Worm (Caenorhabditis elegans) whole organism, young adult: ENCODE data around the gene cwp-3.

Source experiments
- B0035.1 ChIP-seq: sonication (generic microtip); optimal IDR thresholded peaks from 2 replicates; lab custom pipeline; 2016; ENCODE audit warnings: missing genetic modification characterization, mild to moderate bottlenecking, missing compliant biosample characterization, missing genotype, missing genetic modification reagents
- F22D6.2 ChIP-seq: sonication (generic microtip); optimal IDR thresholded peaks from 2 replicates; lab custom pipeline; 2016; ENCODE audit warnings: mild to moderate bottlenecking, missing genetic modification characterization, missing compliant biosample characterization
- F33H1.4 ChIP-seq: fragments of 200-800 bp; sonication (Bioruptor generic); IDR thresholded peaks from 2 replicates; pipeline ENCODE4 v1.3.6; 2022; ENCODE audit warnings: missing genetic modification reagents, missing genetic modification characterization, missing compliant biosample characterization
- F37B4.10 ChIP-seq: fragments of 200-800 bp; sonication (Bioruptor generic); IDR thresholded peaks from 2 replicates; pipeline ENCODE4 v1.3.6; 2022; ENCODE audit warnings: missing genetic modification characterization, missing compliant biosample characterization
- F49E8.2 ChIP-seq: sonication (generic microtip); optimal IDR thresholded peaks from 3 replicates; lab custom pipeline; 2017; ENCODE audit warnings: missing genetic modification characterization, mild to moderate bottlenecking, missing compliant biosample characterization, antibody characterized with exemption, moderate library complexity; ENCODE audit not compliant: insufficient read depth
- F55B11.4 ChIP-seq: sonication (generic microtip); optimal IDR thresholded peaks from 2 replicates; lab custom pipeline; 2016; ENCODE audit warnings: missing compliant biosample characterization, missing genetic modification characterization, borderline replicate concordance; ENCODE audit not compliant: insufficient read depth
- F57A8.1 ChIP-seq: fragments of 200-800 bp; sonication (Bioruptor generic); optimal IDR thresholded peaks from 2 replicates; lab custom pipeline; 2018; ENCODE audit warnings: mild to moderate bottlenecking, missing genetic modification characterization, moderate library complexity, missing compliant biosample characterization
- F57C9.4 ChIP-seq: sonication (generic microtip); optimal IDR thresholded peaks from 2 replicates; lab custom pipeline; 2017; ENCODE audit warnings: mild to moderate bottlenecking, missing genetic modification characterization, missing compliant biosample characterization
- K11D2.4 ChIP-seq: fragments of 200-800 bp; sonication (Bioruptor generic); IDR thresholded peaks from 2 replicates; pipeline ENCODE4 v1.3.6; 2022; ENCODE audit warnings: missing genetic modification reagents, missing genetic modification characterization, missing compliant biosample characterization
- T07F8.4 ChIP-seq: sonication (generic microtip); optimal IDR thresholded peaks from 2 replicates; lab custom pipeline; 2016; ENCODE audit warnings: mild to moderate bottlenecking, missing genetic modification characterization, moderate library complexity, missing compliant biosample characterization
- T26A5.8 ChIP-seq: sonication (generic microtip); optimal IDR thresholded peaks from 2 replicates; lab custom pipeline; 2016; ENCODE audit warnings: missing genetic modification characterization, missing compliant biosample characterization
- Y53G8AR.9 ChIP-seq: fragments of 200-800 bp; sonication (Bioruptor generic); conservative IDR thresholded peaks from 2 replicates; pipeline ENCODE4 v1.3.6; 2022; ENCODE audit warnings: missing genetic modification reagents, missing genetic modification characterization, missing compliant biosample characterization
- Y79H2A.3 ChIP-seq: fragments of 200-800 bp; sonication (Bioruptor generic); conservative IDR thresholded peaks from 2 replicates; pipeline ENCODE4 v1.3.6; 2022; ENCODE audit warnings: missing genetic modification reagents, missing genetic modification characterization, missing compliant biosample characterization
- akir-1 ChIP-seq: fragments of 200-800 bp; sonication (Bioruptor generic); optimal IDR thresholded peaks from 2 replicates; lab custom pipeline; 2018; ENCODE audit warnings: mild to moderate bottlenecking, missing genetic modification characterization, moderate library complexity, missing compliant biosample characterization
- aptf-3 ChIP-seq: fragments of 200-800 bp; sonication (Bioruptor generic); IDR thresholded peaks from 2 replicates; pipeline ENCODE4 v1.3.6; 2022; ENCODE audit warnings: missing genetic modification characterization, missing compliant biosample characterization
- atf-7 ChIP-seq: sonication (generic microtip); optimal IDR thresholded peaks from 2 replicates; lab custom pipeline; 2017; ENCODE audit warnings: mild to moderate bottlenecking, missing genetic modification characterization, missing compliant biosample characterization
- attf-5 ChIP-seq: fragments of 200-800 bp; sonication (Bioruptor generic); optimal IDR thresholded peaks from 2 replicates; lab custom pipeline; 2018; ENCODE audit warnings: mild to moderate bottlenecking, missing genetic modification characterization, missing compliant biosample characterization
- ceh-40 ChIP-seq: fragments of 200-800 bp; sonication (Bioruptor generic); IDR thresholded peaks from 2 replicates; pipeline ENCODE4 v1.3.6; 2022; ENCODE audit warnings: missing genetic modification characterization, missing compliant biosample characterization
- ceh-91 ChIP-seq: fragments of 200-800 bp; sonication (Bioruptor generic); IDR thresholded peaks from 2 replicates; pipeline ENCODE4 v1.3.6; 2022; ENCODE audit warnings: missing genetic modification reagents, missing genetic modification characterization, missing compliant biosample characterization
- chd-7 ChIP-seq: sonication (generic microtip); optimal IDR thresholded peaks from 2 replicates; lab custom pipeline; 2016; ENCODE audit warnings: mild to moderate bottlenecking, missing genetic modification characterization, moderate library complexity, missing compliant biosample characterization
- die-1 ChIP-seq: sonication (generic microtip); optimal IDR thresholded peaks from 2 replicates; lab custom pipeline; 2016; ENCODE audit warnings: missing genotype, mild to moderate bottlenecking, missing genetic modification characterization, missing compliant biosample characterization
- ets-4 ChIP-seq: fragments of 200-800 bp; sonication (Bioruptor generic); optimal IDR thresholded peaks from 2 replicates; lab custom pipeline; 2018; ENCODE audit warnings: mild to moderate bottlenecking, missing genetic modification characterization, missing compliant biosample characterization
- hmg-1.2 ChIP-seq: fragments of 200-800 bp; sonication (Bioruptor generic); IDR thresholded peaks from 2 replicates; pipeline ENCODE4 v1.3.6; 2022; ENCODE audit warnings: missing genetic modification reagents, missing genetic modification characterization, missing compliant biosample characterization
- hrde-1 ChIP-seq: sonication (generic microtip); optimal IDR thresholded peaks from 2 replicates; lab custom pipeline; 2016; ENCODE audit warnings: missing genetic modification characterization, mild to moderate bottlenecking, missing compliant biosample characterization, moderate library complexity, missing genotype, missing genetic modification reagents, borderline replicate concordance
- lsl-1 ChIP-seq: fragments of 200-800 bp; sonication (Bioruptor generic); optimal IDR thresholded peaks from 2 replicates; lab custom pipeline; 2018; ENCODE audit warnings: mild to moderate bottlenecking, missing genetic modification characterization, moderate library complexity, missing compliant biosample characterization
- madf-10 ChIP-seq: sonication (generic microtip); optimal IDR thresholded peaks from 2 replicates; lab custom pipeline; 2016; ENCODE audit warnings: mild to moderate bottlenecking, missing genetic modification characterization, missing compliant biosample characterization
- madf-3 ChIP-seq: fragments of 200-800 bp; sonication (Bioruptor generic); IDR thresholded peaks from 2 replicates; pipeline ENCODE4 v1.3.6; 2022; ENCODE audit warnings: missing genetic modification reagents, missing genetic modification characterization, missing compliant biosample characterization
- mxl-1 ChIP-seq: sonication (generic microtip); optimal IDR thresholded peaks from 2 replicates; lab custom pipeline; 2016; ENCODE audit warnings: missing genetic modification characterization, missing compliant biosample characterization
- nhr-90 ChIP-seq: sonication (generic microtip); optimal IDR thresholded peaks from 2 replicates; lab custom pipeline; 2016; ENCODE audit warnings: missing genotype, mild to moderate bottlenecking, missing genetic modification characterization, missing compliant biosample characterization
- rcor-1 ChIP-seq: fragments of 200-800 bp; sonication (Bioruptor generic); IDR thresholded peaks from 2 replicates; pipeline ENCODE4 v1.3.6; 2022; ENCODE audit warnings: missing genetic modification reagents, missing genetic modification characterization, missing compliant biosample characterization
- repo-1 ChIP-seq: sonication (generic microtip); optimal IDR thresholded peaks from 2 replicates; lab custom pipeline; 2017; ENCODE audit warnings: mild to moderate bottlenecking, missing genetic modification characterization, missing compliant biosample characterization
- sea-2 ChIP-seq: fragments of 200-800 bp; sonication (Bioruptor generic); IDR thresholded peaks from 2 replicates; pipeline ENCODE4 v1.3.6; 2022; ENCODE audit warnings: missing genetic modification characterization, missing compliant biosample characterization
- snpc-1.1 ChIP-seq: sonication (generic microtip); optimal IDR thresholded peaks from 2 replicates; lab custom pipeline; 2017; ENCODE audit warnings: missing genetic modification characterization, mild to moderate bottlenecking, missing compliant biosample characterization, antibody characterized with exemption, moderate library complexity, missing genotype, missing genetic modification reagents; ENCODE audit not compliant: insufficient read depth
- unc-62 ChIP-seq: fragments of 150-350 bp; optimal IDR thresholded peaks from 2 replicates; lab custom pipeline; 2014; ENCODE audit warnings: missing biosample characterization, missing genetic modification reagents, missing genetic modification characterization
- ztf-22 ChIP-seq: fragments of 200-800 bp; sonication (Bioruptor generic); optimal IDR thresholded peaks from 2 replicates; lab custom pipeline; 2018; ENCODE audit warnings: mild to moderate bottlenecking, missing genetic modification characterization, moderate library complexity, missing compliant biosample characterization

Gene cwp-3

ce11 chrV:4847424-4847823 is 4.8 kb downstream of the cwp-3 start, which contains the start of gene abhd-5.1 (continued):
- TF ChIP-seq die-1 (tag; lab: Kevin White, UChicago) (no peak), unc-62 (GFP tag; lab: Kevin White, UChicago) (no peak), repo-1 (tag; lab: Kevin White, UChicago) (no peak), rcor-1 (GFP tag; lab: Robert Waterston, UW) (no peak), F22D6.2 (tag; lab: Kevin White, UChicago) (no peak), F55B11.4 (no peak), sea-2 (no peak), ets-4 (GFP tag; lab: Kevin White, UChicago) (no peak), ceh-40 (GFP tag; lab: Robert Waterston, UW) (no peak)

ce11 chrV:4850446-4850845 is 7.8 kb downstream of the cwp-3 start:
- TF ChIP-seq F37B4.10, result no peak
- TF ChIP-seq repo-1 (tag; lab: Kevin White, UChicago), result no peak
- TF ChIP-seq nhr-90, result no peak
- TF ChIP-seq K11D2.4 (GFP tag; lab: Robert Waterston, UW), result no peak
- TF ChIP-seq T26A5.8 (tag; lab: Kevin White, UChicago), result no peak
- no peak for TF ChIP-seq F49E8.2
- TF ChIP-seq ztf-22 (GFP tag; lab: Kevin White, UChicago), result no peak
- no peak for TF ChIP-seq F33H1.4
- TF ChIP-seq F57A8.1 (GFP tag; lab: Kevin White, UChicago), result no peak
- TF ChIP-seq attf-5, result no peak
- TF ChIP-seq madf-3 (GFP tag; lab: Robert Waterston, UW), result no peak

ce11 chrV:4851138-4851537 is 8.5 kb downstream of the cwp-3 start, which contains the start of gene nex-4:
TSS of gene nex-4 (plus strand) at chrV:4851438.
- no peak for TF ChIP-seq die-1 (tag; lab: Kevin White, UChicago)
- TF ChIP-seq hmg-1.2 (GFP tag; lab: Robert Waterston, UW), result no peak
- TF ChIP-seq hrde-1 (tag; lab: Kevin White, UChicago), result no peak
- TF ChIP-seq aptf-3, result no peak
- TF ChIP-seq atf-7, result no peak
- no peak for TF ChIP-seq T07F8.4
- no peak for TF ChIP-seq mxl-1 (tag; lab: Kevin White, UChicago)
- no peak for TF ChIP-seq B0035.1 (tag; lab: Kevin White, UChicago)
- no peak for TF ChIP-seq Y79H2A.3 (GFP tag; lab: Robert Waterston, UW)
- TF ChIP-seq snpc-1.1, result no peak

- TF ChIP-seq K11D2.4 (GFP tag; lab: Robert Waterston, UW) (no peak), madf-10 (no peak), rcor-1 (GFP tag; lab: Robert Waterston, UW) (no peak), ceh-91 (no peak), F57C9.4 (no peak), chd-7 (tag; lab: Kevin White, UChicago) (no peak), Y53G8AR.9 (GFP tag; lab: Robert Waterston, UW) (no peak), lsl-1 (no peak), repo-1 (tag; lab: Kevin White, UChicago) (no peak), akir-1 (GFP tag; lab: Kevin White, UChicago) (no peak)
Measured at ce11 chrV:4851969-4852368, 9.3 kb downstream of the cwp-3 start.
